Fruit fly (Drosophila melanogaster) whole organism, embryonic: ENCODE results near the gene Hip14.

Experiments used
- Abd-B ChIP-seq: fragments of 200-800 bp; sonication (Bioruptor generic); optimal IDR thresholded peaks from 2 replicates; lab custom pipeline; 2018; ENCODE audit warnings: missing biosample characterization, mild to moderate bottlenecking, missing genetic modification characterization, moderate library complexity
- Atf6 ChIP-seq: fragments of 200-800 bp; sonication (Bioruptor generic); IDR thresholded peaks from 2 replicates; pipeline ENCODE4 v1.3.6; 2022; ENCODE audit warnings: missing biosample characterization, missing genetic modification characterization
- BEAF-32 ChIP-seq: fragments of 200-800 bp; sonication (Bioruptor generic); optimal IDR thresholded peaks from 3 replicates; lab custom pipeline; 2017; ENCODE audit warnings: missing biosample characterization, missing genetic modification characterization, mild to moderate bottlenecking, moderate library complexity, missing genetic modification reagents
- Blimp-1 ChIP-seq: fragments of 200-800 bp; sonication (Bioruptor generic); optimal IDR thresholded peaks from 3 replicates; lab custom pipeline; 2018; ENCODE audit warnings: missing biosample characterization, missing genetic modification characterization, mild to moderate bottlenecking, moderate library complexity, missing genetic modification reagents
- CG10267 ChIP-seq: fragments of 200-800 bp; sonication (Bioruptor generic); optimal IDR thresholded peaks from 2 replicates; lab custom pipeline; 2018; ENCODE audit warnings: missing biosample characterization, mild to moderate bottlenecking, missing genetic modification characterization, moderate library complexity
- CG11504 ChIP-seq: fragments of 200-800 bp; sonication (Bioruptor generic); optimal IDR thresholded peaks from 3 replicates; lab custom pipeline; 2019; ENCODE audit warnings: missing biosample characterization, mild to moderate bottlenecking, missing genetic modification characterization, moderate library complexity
- CG12942 ChIP-seq: fragments of 200-800 bp; sonication (Bioruptor generic); optimal IDR thresholded peaks from 3 replicates; lab custom pipeline; 2016; ENCODE audit warnings: missing biosample characterization, missing genetic modification characterization
- CG13287 ChIP-seq: fragments of 200-800 bp; sonication (Bioruptor generic); IDR thresholded peaks from 2 replicates; pipeline ENCODE4 v1.3.6; 2022; ENCODE audit warnings: missing biosample characterization, missing genetic modification characterization; ENCODE audit not compliant: partially characterized antibody
- CG14014 ChIP-seq: fragments of 200-800 bp; sonication (Bioruptor generic); IDR thresholded peaks from 2 replicates; pipeline ENCODE4 v1.3.6; 2022; ENCODE audit warnings: missing biosample characterization, missing genetic modification characterization
- CG16779 ChIP-seq: fragments of 200-800 bp; sonication (Bioruptor generic); IDR thresholded peaks from 2 replicates; pipeline ENCODE4 v1.3.6; 2022; ENCODE audit warnings: missing biosample characterization, missing genetic modification characterization
- CG17829 ChIP-seq: fragments of 200-800 bp; optimal IDR thresholded peaks from 2 replicates; lab custom pipeline; 2019; ENCODE audit warnings: missing biosample characterization, mild to moderate bottlenecking, missing genetic modification characterization, moderate library complexity
- CG17912 ChIP-seq: fragments of 200-800 bp; sonication (Bioruptor generic); optimal IDR thresholded peaks from 2 replicates; lab custom pipeline; 2018; ENCODE audit warnings: missing biosample characterization, mild to moderate bottlenecking, missing genetic modification characterization
- CG18262 ChIP-seq: fragments of 200-800 bp; optimal IDR thresholded peaks from 3 replicates; lab custom pipeline; 2019; ENCODE audit warnings: missing biosample characterization, mild to moderate bottlenecking, missing genetic modification characterization, moderate library complexity
- CG2116 ChIP-seq: fragments of 200-800 bp; sonication (Bioruptor generic); optimal IDR thresholded peaks from 3 replicates; lab custom pipeline; 2018; ENCODE audit warnings: missing biosample characterization, mild to moderate bottlenecking, missing genetic modification characterization
- CG30431 ChIP-seq: fragments of 200-800 bp; sonication (Bioruptor generic); optimal IDR thresholded peaks from 2 replicates; lab custom pipeline; 2017; ENCODE audit warnings: missing biosample characterization, missing genetic modification characterization
- CG3065 ChIP-seq: fragments of 200-800 bp; sonication (Bioruptor generic); optimal IDR thresholded peaks from 2 replicates; lab custom pipeline; 2016; ENCODE audit warnings: missing biosample characterization, missing genetic modification characterization
- CG4360 ChIP-seq: fragments of 200-800 bp; sonication (Bioruptor generic); IDR thresholded peaks from 2 replicates; pipeline ENCODE4 v1.3.6; 2022; ENCODE audit warnings: missing biosample characterization, missing genetic modification characterization
- CG4404 ChIP-seq: fragments of 200-800 bp; sonication (Bioruptor generic); IDR thresholded peaks from 2 replicates; pipeline ENCODE4 v1.3.6; 2022; ENCODE audit warnings: missing biosample characterization, missing genetic modification characterization
- CG5953 ChIP-seq: fragments of 200-800 bp; sonication (Bioruptor generic); IDR thresholded peaks from 2 replicates; pipeline ENCODE4 v1.3.6; 2022; ENCODE audit warnings: missing biosample characterization, missing genetic modification characterization
- CG6791 ChIP-seq: fragments of 200-800 bp; sonication (Bioruptor generic); IDR thresholded peaks from 3 replicates; pipeline ENCODE4 v1.3.6; 2022; ENCODE audit warnings: missing biosample characterization, missing genetic modification characterization; ENCODE audit not compliant: partially characterized antibody
- CG7372 ChIP-seq: fragments of 200-800 bp; sonication (Bioruptor generic); IDR thresholded peaks from 2 replicates; pipeline ENCODE4 v1.3.6; 2022; ENCODE audit warnings: missing biosample characterization, missing genetic modification characterization
- D ChIP-seq, 2 experiments: fragments of 200-800 bp in 1 of 2; fragments of >200 bp in 1 of 2; sonication (Bioruptor generic) in 1 of 2; optimal IDR thresholded peaks; 2 replicates in 1 of 2; 3 replicates in 1 of 2; lab custom pipeline; 2017; ENCODE audit warnings: mild to moderate bottlenecking in 1 of 2, missing biosample characterization in 1 of 2, missing genetic modification characterization in 1 of 2, missing genetic modification reagents in 1 of 2
- D19A ChIP-seq: fragments of 200-800 bp; optimal IDR thresholded peaks from 3 replicates; lab custom pipeline; 2019; ENCODE audit warnings: missing biosample characterization, mild to moderate bottlenecking, missing genetic modification characterization, moderate library complexity
- E2f1 ChIP-seq: fragments of 200-800 bp; sonication (Bioruptor generic); IDR thresholded peaks from 2 replicates; pipeline ENCODE4 v1.3.6; 2022; ENCODE audit warnings: missing biosample characterization, missing genetic modification characterization
- Fer3 ChIP-seq: fragments of 200-800 bp; sonication (Bioruptor generic); optimal IDR thresholded peaks from 2 replicates; lab custom pipeline; 2018; ENCODE audit warnings: missing biosample characterization, mild to moderate bottlenecking, missing genetic modification characterization, moderate library complexity
- MBD-R2 ChIP-seq: fragments of 200-800 bp; sonication (Bioruptor generic); IDR thresholded peaks from 2 replicates; pipeline ENCODE4 v1.3.6; 2022; ENCODE audit warnings: missing biosample characterization, missing genetic modification characterization
- Max ChIP-seq: fragments of 200-800 bp; sonication (Bioruptor generic); optimal IDR thresholded peaks from 2 replicates; lab custom pipeline; 2016; ENCODE audit warnings: missing biosample characterization, mild to moderate bottlenecking, missing genetic modification characterization
- NC2β ChIP-seq: fragments of 200-800 bp; sonication (Bioruptor generic); optimal IDR thresholded peaks from 2 replicates; lab custom pipeline; 2016; ENCODE audit warnings: missing biosample characterization, missing genetic modification characterization
- Neu2 ChIP-seq: fragments of 200-800 bp; sonication (Bioruptor generic); optimal IDR thresholded peaks from 3 replicates; lab custom pipeline; 2016; ENCODE audit warnings: missing biosample characterization, missing genetic modification characterization, borderline replicate concordance
- Stat92E ChIP-seq, 3 experiments: fragments of >200 bp in 2 of 3; fragments of 200-800 bp in 1 of 3; sonication (Bioruptor generic) in 1 of 3; optimal IDR thresholded peaks; 2 replicates each; lab custom pipeline; 2017 to 2019; ENCODE audit warnings: missing biosample characterization in 3 of 3, missing genetic modification characterization in 3 of 3, mild to moderate bottlenecking in 1 of 3, moderate library complexity in 1 of 3
- Taf1 ChIP-seq: fragments of 200-800 bp; sonication (Bioruptor generic); IDR thresholded peaks from 2 replicates; pipeline ENCODE4 v1.3.6; 2022; ENCODE audit warnings: missing biosample characterization, missing genetic modification characterization
- Trl ChIP-seq, 3 experiments: fragments of >200 bp in 2 of 3; fragments of 200-800 bp in 1 of 3; sonication (Bioruptor generic) in 1 of 3; optimal IDR thresholded peaks; 2 replicates in 1 of 3; 3 replicates in 2 of 3; lab custom pipeline; 2016 to 2017; ENCODE audit warnings: missing biosample characterization in 1 of 3, missing genetic modification characterization in 1 of 3
- ac ChIP-seq: fragments of 200-800 bp; sonication (Bioruptor generic); optimal IDR thresholded peaks from 3 replicates; lab custom pipeline; 2017; ENCODE audit warnings: missing biosample characterization, mild to moderate bottlenecking, missing genetic modification characterization
- ato ChIP-seq: fragments of 200-800 bp; sonication (Bioruptor generic); IDR thresholded peaks from 2 replicates; pipeline ENCODE4 v1.3.6; 2022; ENCODE audit warnings: missing biosample characterization, missing genetic modification characterization; ENCODE audit not compliant: partially characterized antibody
- caup ChIP-seq: fragments of 200-800 bp; sonication (Bioruptor generic); optimal IDR thresholded peaks from 3 replicates; lab custom pipeline; 2017; ENCODE audit warnings: missing biosample characterization, mild to moderate bottlenecking, missing genetic modification characterization, moderate library complexity; ENCODE audit not compliant: severe bottlenecking
- dmrt11E ChIP-seq: fragments of 200-800 bp; sonication (Bioruptor generic); optimal IDR thresholded peaks from 3 replicates; lab custom pipeline; 2018; ENCODE audit warnings: missing biosample characterization, mild to moderate bottlenecking, missing genetic modification characterization, moderate library complexity
- dpn ChIP-seq, 2 experiments: fragments of 200-800 bp; sonication (Bioruptor generic); optimal IDR thresholded peaks; 3 replicates each; lab custom pipeline; 2016; ENCODE audit warnings: missing biosample characterization in 2 of 2, missing genetic modification characterization in 2 of 2
- ewg ChIP-seq: fragments of 200-800 bp; sonication (Bioruptor generic); optimal IDR thresholded peaks from 3 replicates; lab custom pipeline; 2017; ENCODE audit warnings: mild to moderate bottlenecking, missing biosample characterization, missing genetic modification reagents, missing genetic modification characterization
- exex ChIP-seq: fragments of 200-800 bp; sonication (Bioruptor generic); optimal IDR thresholded peaks from 4 replicates; lab custom pipeline; 2018; ENCODE audit warnings: missing biosample characterization, mild to moderate bottlenecking, missing genetic modification characterization, moderate library complexity
- gt ChIP-seq: fragments of 200-800 bp; sonication (Bioruptor generic); IDR thresholded peaks from 2 replicates; pipeline ENCODE4 v1.3.6; 2022; ENCODE audit warnings: missing biosample characterization, missing genetic modification characterization
- lab ChIP-seq: fragments of 200-800 bp; sonication (Bioruptor generic); optimal IDR thresholded peaks from 3 replicates; lab custom pipeline; 2017; ENCODE audit warnings: missing biosample characterization, missing genetic modification characterization, mild to moderate bottlenecking, moderate library complexity, missing genetic modification reagents
- luna ChIP-seq: fragments of 200-800 bp; sonication (Bioruptor generic); optimal IDR thresholded peaks from 2 replicates; lab custom pipeline; 2016; ENCODE audit warnings: missing biosample characterization, missing genetic modification characterization
- nerfin-1 ChIP-seq: fragments of 200-800 bp; sonication (Bioruptor generic); optimal IDR thresholded peaks from 3 replicates; lab custom pipeline; 2019; ENCODE audit warnings: missing biosample characterization, mild to moderate bottlenecking, missing genetic modification characterization, moderate library complexity
- onecut ChIP-seq: fragments of 200-800 bp; sonication (Bioruptor generic); IDR thresholded peaks from 2 replicates; pipeline ENCODE4 v1.3.6; 2022; ENCODE audit warnings: missing biosample characterization, missing genetic modification characterization
- prd ChIP-seq, 3 experiments: fragments of >200 bp in 2 of 3; fragments of 200-800 bp in 1 of 3; sonication (Bioruptor generic) in 1 of 3; optimal IDR thresholded peaks in 2 of 3; IDR thresholded peaks in 1 of 3; 2 replicates in 2 of 3; 3 replicates in 1 of 3; pipeline versions ENCODE4 v1.3.6 to Lab custom; 2017 to 2022; ENCODE audit warnings: missing biosample characterization in 1 of 3, missing genetic modification characterization in 1 of 3
- ro ChIP-seq: fragments of 200-800 bp; sonication (Bioruptor generic); IDR thresholded peaks from 2 replicates; pipeline ENCODE4 v1.3.6; 2022; ENCODE audit warnings: missing biosample characterization, missing genetic modification characterization
- zen ChIP-seq: fragments of 200-800 bp; sonication (Bioruptor generic); optimal IDR thresholded peaks from 3 replicates; lab custom pipeline; 2018; ENCODE audit warnings: missing biosample characterization, mild to moderate bottlenecking, missing genetic modification characterization, moderate library complexity

Hip14 gene

dm6 chr3L:16018251-16018583 is 30.2 kb downstream of the Hip14 start (continued):
- no peak for TF ChIP-seq exex (tag; lab: Kevin White, UChicago)
- TF ChIP-seq dmrt11E, result peak; percentile 37
- peak; percentile 10 for TF ChIP-seq D19A
- TF ChIP-seq CG10267 (tag; lab: Kevin White, UChicago), result peak; percentile 43
- peak; percentile 52 for TF ChIP-seq CG18262 (tag; lab: Kevin White, UChicago)
- TF ChIP-seq NC2β (GFP tag; lab: Kevin White, UChicago), result no peak
- no peak for TF ChIP-seq CG7372 (GFP tag; lab: Robert Waterston, UW)
- peak; percentile 20 for TF ChIP-seq CG17829 (tag; lab: Kevin White, UChicago)
- TF ChIP-seq prd (optimal IDR thresholded peaks at IDR 0.05; lab: Kevin White, UChicago), result no peak
- TF ChIP-seq prd (GFP tag; IDR thresholded peaks at IDR 0.05; lab: Robert Waterston, UW), result peak; percentile 48; the same call in 1 of the 3 replicates
- TF ChIP-seq Max (GFP tag; lab: Kevin White, UChicago), result no peak
- TF ChIP-seq Blimp-1 (GFP tag; lab: Kevin White, UChicago), result peak; percentile 30

DNA sequence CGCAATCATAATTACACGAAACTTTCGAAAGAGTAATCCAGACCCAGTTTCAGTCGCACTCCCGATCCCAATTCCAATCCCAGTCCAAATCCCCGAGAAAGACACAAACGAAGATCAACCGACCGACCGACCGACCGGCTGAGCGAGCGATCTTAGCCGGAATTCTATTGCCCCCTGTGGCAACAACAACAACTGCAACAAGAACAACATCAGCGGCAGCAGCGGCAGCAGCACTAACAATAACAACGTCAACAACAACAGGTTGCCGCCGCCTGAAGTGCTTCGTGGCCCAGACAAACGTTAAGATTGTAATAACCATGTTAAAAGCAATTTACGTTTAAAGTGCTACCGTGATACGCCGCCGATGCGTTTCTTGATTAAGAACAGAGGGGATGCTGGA is 30.7 kb downstream of the Hip14 start:
- TF ChIP-seq CG5953 (GFP tag; lab: Robert Waterston, UW), result no peak
- no peak for TF ChIP-seq CG12942 (GFP tag; lab: Kevin White, UChicago)
- no peak for TF ChIP-seq CG2116 (GFP tag; lab: Kevin White, UChicago)
- peak in 1 of 3 experiments; percentile 17 for TF ChIP-seq Stat92E (GFP tag; optimal IDR thresholded peaks at IDR 0.05; lab: Kevin White, UChicago)
- no peak for TF ChIP-seq lab (GFP tag; lab: Kevin White, UChicago)
- TF ChIP-seq D (optimal IDR thresholded peaks at IDR 0.05; lab: Kevin White, UChicago), result peak; percentile 59
- no peak for TF ChIP-seq D (GFP tag; optimal IDR thresholded peaks at IDR 0.05; lab: Kevin White, UChicago)
- no peak for TF ChIP-seq CG6791
- TF ChIP-seq ato, result no peak
- no peak for TF ChIP-seq prd (optimal IDR thresholded peaks at IDR 0.05; lab: Kevin White, UChicago)
- TF ChIP-seq prd (GFP tag; IDR thresholded peaks at IDR 0.05; lab: Robert Waterston, UW), result peak; percentile 48; the same call in 1 of the 3 replicates
- no peak for TF ChIP-seq E2f1 (GFP tag; lab: Robert Waterston, UW)
- TF ChIP-seq Atf6 (GFP tag; lab: Robert Waterston, UW), result no peak
- no peak for TF ChIP-seq BEAF-32 (GFP tag; lab: Kevin White, UChicago)
- TF ChIP-seq Max (GFP tag; lab: Kevin White, UChicago), result no peak
- TF ChIP-seq dpn (GFP tag; optimal IDR thresholded peaks at IDR 0.05; lab: Kevin White, UChicago), result no peak
- no peak for TF ChIP-seq Taf1 (GFP tag; lab: Robert Waterston, UW)
- TF ChIP-seq ewg (GFP tag; lab: Kevin White, UChicago), result no peak
- TF ChIP-seq Trl (optimal IDR thresholded peaks at IDR 0.05; lab: Kevin White, UChicago), result no peak
- no peak for TF ChIP-seq Trl (GFP tag; optimal IDR thresholded peaks at IDR 0.05; lab: Kevin White, UChicago)
- no peak for TF ChIP-seq caup (GFP tag; lab: Kevin White, UChicago)
- TF ChIP-seq CG16779 (GFP tag; lab: Robert Waterston, UW), result no peak
- no peak for TF ChIP-seq ro (GFP tag; lab: Robert Waterston, UW)
- no peak for TF ChIP-seq CG30431 (GFP tag; lab: Kevin White, UChicago)
- TF ChIP-seq CG14014 (GFP tag; lab: Robert Waterston, UW), result no peak
- no peak for TF ChIP-seq gt (GFP tag; lab: Robert Waterston, UW)
- no peak for TF ChIP-seq CG11504 (tag; lab: Kevin White, UChicago)
- no peak for TF ChIP-seq luna
- no peak for TF ChIP-seq nerfin-1 (tag; lab: Kevin White, UChicago)
- no peak for TF ChIP-seq ac (GFP tag; lab: Kevin White, UChicago)
- peak; percentile 40 for TF ChIP-seq zen (tag; lab: Kevin White, UChicago)
- TF ChIP-seq onecut (GFP tag; lab: Robert Waterston, UW), result no peak
- no peak for TF ChIP-seq CG3065 (GFP tag; lab: Kevin White, UChicago)
- TF ChIP-seq MBD-R2 (GFP tag; lab: Robert Waterston, UW), result no peak
- TF ChIP-seq CG4404, result no peak
- TF ChIP-seq CG13287 (GFP tag; lab: Robert Waterston, UW), result no peak
- TF ChIP-seq CG17912, result no peak
- TF ChIP-seq CG4360 (GFP tag; lab: Robert Waterston, UW), result peak; percentile 91
- no peak for TF ChIP-seq Neu2 (GFP tag; lab: Kevin White, UChicago)
- no peak for TF ChIP-seq Abd-B (GFP tag; lab: Kevin White, UChicago)
- TF ChIP-seq Fer3, result no peak
